Worm (Caenorhabditis elegans) whole organism, L4/young adult: ENCODE data around the gene T28A11.20.

Source experiments
- W03F9.2 ChIP-seq: fragments of 150-350 bp; optimal IDR thresholded peaks from 2 replicates; lab custom pipeline; 2014; ENCODE audit warnings: missing biosample characterization, missing genetic modification characterization
- him-1 ChIP-seq: sonication (generic microtip); optimal IDR thresholded peaks from 2 replicates; lab custom pipeline; 2016; ENCODE audit warnings: missing genotype, missing genetic modification reagents, missing genetic modification characterization, missing compliant biosample characterization

DNA sequence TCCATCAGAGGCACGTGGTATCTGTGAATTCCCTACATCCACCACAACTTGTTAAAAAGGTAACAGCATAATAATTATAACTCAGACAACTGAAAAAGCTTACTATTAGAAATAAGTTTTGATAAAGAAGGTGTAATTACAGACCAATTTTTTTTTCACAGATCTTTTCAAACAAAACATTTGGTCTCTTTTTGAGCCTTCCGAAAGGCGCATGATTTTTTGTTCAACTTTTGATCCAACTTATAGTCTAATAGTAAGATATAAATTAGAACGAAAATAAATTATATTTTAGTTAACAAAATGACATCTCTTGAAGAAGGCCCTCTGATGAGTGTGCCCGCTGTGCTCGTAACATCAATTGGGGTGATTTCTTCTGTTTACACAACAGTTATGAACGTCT is 35.1 kb upstream of the T28A11.20 start, which contains the start of gene srbc-3:
- TF ChIP-seq W03F9.2 (no peak), him-1 (tag; lab: Kevin White, UChicago) (no peak)
